Worm (Caenorhabditis elegans) whole organism, young adult: ENCODE measurements around the gene atg-7.

Source experiments
- B0035.1 ChIP-seq: sonication (generic microtip); optimal IDR thresholded peaks from 2 replicates; lab custom pipeline; 2016; ENCODE audit warnings: missing genetic modification characterization, mild to moderate bottlenecking, missing compliant biosample characterization, missing genotype, missing genetic modification reagents
- B0336.3 ChIP-seq: fragments of 200-800 bp; sonication (Bioruptor generic); IDR thresholded peaks from 2 replicates; pipeline ENCODE4 v1.3.6; 2022; ENCODE audit warnings: missing genetic modification characterization, missing compliant biosample characterization
- C17E4.6 ChIP-seq: fragments of 200-800 bp; sonication (Bioruptor generic); IDR thresholded peaks from 2 replicates; pipeline ENCODE4 v1.3.6; 2022; ENCODE audit warnings: missing genetic modification reagents, missing genetic modification characterization, missing compliant biosample characterization
- F10E7.11 ChIP-seq: sonication (generic microtip); optimal IDR thresholded peaks from 2 replicates; lab custom pipeline; 2017; ENCODE audit warnings: mild to moderate bottlenecking, missing genetic modification characterization, moderate library complexity, missing compliant biosample characterization
- F49E8.2 ChIP-seq: sonication (generic microtip); optimal IDR thresholded peaks from 3 replicates; lab custom pipeline; 2017; ENCODE audit warnings: missing genetic modification characterization, mild to moderate bottlenecking, missing compliant biosample characterization, antibody characterized with exemption, moderate library complexity; ENCODE audit not compliant: insufficient read depth
- F52B5.7 ChIP-seq: sonication (generic microtip); optimal IDR thresholded peaks from 2 replicates; lab custom pipeline; 2016; ENCODE audit warnings: mild to moderate bottlenecking, missing genetic modification characterization, missing compliant biosample characterization
- K12H6.12 ChIP-seq: fragments of 200-800 bp; sonication (Bioruptor generic); optimal IDR thresholded peaks from 2 replicates; lab custom pipeline; 2018; ENCODE audit warnings: mild to moderate bottlenecking, missing genetic modification characterization, missing compliant biosample characterization
- T26A5.8 ChIP-seq: sonication (generic microtip); optimal IDR thresholded peaks from 2 replicates; lab custom pipeline; 2016; ENCODE audit warnings: missing genetic modification characterization, missing compliant biosample characterization
- Y56A3A.18 ChIP-seq: fragments of 200-800 bp; sonication (Bioruptor generic); IDR thresholded peaks from 2 replicates; pipeline ENCODE4 v1.3.6; 2022; ENCODE audit warnings: missing genetic modification reagents, missing genetic modification characterization, missing compliant biosample characterization
- Y95B8A.8 ChIP-seq: fragments of 200-800 bp; sonication (Bioruptor generic); IDR thresholded peaks from 2 replicates; pipeline ENCODE4 v1.3.6; 2022; ENCODE audit warnings: missing genetic modification reagents, missing genetic modification characterization, missing compliant biosample characterization
- ZK185.1 ChIP-seq: sonication (generic microtip); optimal IDR thresholded peaks from 2 replicates; lab custom pipeline; 2016; ENCODE audit warnings: mild to moderate bottlenecking, missing genetic modification characterization, missing compliant biosample characterization; ENCODE audit not compliant: poor library complexity, severe bottlenecking
- ama-1 ChIP-seq, 3 experiments: fragments of 150-350 bp in 1 of 3; sonication (generic microtip) in 2 of 3; optimal IDR thresholded peaks; 2 replicates each; lab custom pipeline; 2014 to 2018; ENCODE audit warnings: missing biosample characterization in 2 of 3, missing genetic modification characterization in 2 of 3, missing genetic modification reagents in 2 of 3
- aptf-3 ChIP-seq: fragments of 200-800 bp; sonication (Bioruptor generic); IDR thresholded peaks from 2 replicates; pipeline ENCODE4 v1.3.6; 2022; ENCODE audit warnings: missing genetic modification characterization, missing compliant biosample characterization
- attf-6 ChIP-seq: fragments of 200-800 bp; sonication (Bioruptor generic); IDR thresholded peaks from 2 replicates; pipeline ENCODE4 v1.3.6; 2022; ENCODE audit warnings: missing genetic modification reagents, missing genetic modification characterization, missing compliant biosample characterization
- bed-1 ChIP-seq: fragments of 200-800 bp; sonication (Bioruptor generic); IDR thresholded peaks from 2 replicates; pipeline ENCODE4 v1.3.6; 2022; ENCODE audit warnings: missing genetic modification reagents, missing genetic modification characterization, missing compliant biosample characterization
- ccch-3 ChIP-seq: fragments of 200-800 bp; sonication (Bioruptor generic); optimal IDR thresholded peaks from 2 replicates; lab custom pipeline; 2018; ENCODE audit warnings: mild to moderate bottlenecking, missing genetic modification characterization, missing compliant biosample characterization
- cebp-1 ChIP-seq, 2 experiments: fragments of 200-800 bp in 1 of 2; sonication (Bioruptor generic) in 1 of 2; sonication (generic microtip) in 1 of 2; IDR thresholded peaks in 1 of 2; optimal IDR thresholded peaks in 1 of 2; 2 replicates each; pipeline versions ENCODE4 v1.3.6 to Lab custom; 2017 to 2022; ENCODE audit warnings: missing compliant biosample characterization in 2 of 2, missing genetic modification characterization in 2 of 2, mild to moderate bottlenecking in 1 of 2, missing genetic modification reagents in 1 of 2, moderate library complexity in 1 of 2
- ceh-100 ChIP-seq: fragments of 200-800 bp; sonication (Bioruptor generic); IDR thresholded peaks from 2 replicates; pipeline ENCODE4 v1.3.6; 2022; ENCODE audit warnings: missing genetic modification reagents, missing genetic modification characterization, missing compliant biosample characterization
- ceh-91 ChIP-seq: fragments of 200-800 bp; sonication (Bioruptor generic); IDR thresholded peaks from 2 replicates; pipeline ENCODE4 v1.3.6; 2022; ENCODE audit warnings: missing genetic modification reagents, missing genetic modification characterization, missing compliant biosample characterization
- efl-1 ChIP-seq: fragments of 150-350 bp; optimal IDR thresholded peaks from 2 replicates; lab custom pipeline; 2014; ENCODE audit warnings: missing biosample characterization, missing genetic modification reagents, missing genetic modification characterization
- egl-44 ChIP-seq: fragments of 200-800 bp; sonication (Bioruptor generic); IDR thresholded peaks from 2 replicates; pipeline ENCODE4 v1.3.6; 2022; ENCODE audit warnings: missing genetic modification reagents, missing genetic modification characterization, missing compliant biosample characterization
- egrh-3 ChIP-seq: fragments of 200-800 bp; sonication (Bioruptor generic); IDR thresholded peaks from 2 replicates; pipeline ENCODE4 v1.3.6; 2022; ENCODE audit warnings: missing genetic modification reagents, missing genetic modification characterization, missing compliant biosample characterization
- ekl-4 ChIP-seq: fragments of 200-800 bp; sonication (Bioruptor generic); IDR thresholded peaks from 2 replicates; pipeline ENCODE4 v1.3.6; 2022; ENCODE audit warnings: missing genetic modification reagents, missing genetic modification characterization, missing compliant biosample characterization
- ets-4 ChIP-seq: fragments of 200-800 bp; sonication (Bioruptor generic); optimal IDR thresholded peaks from 2 replicates; lab custom pipeline; 2018; ENCODE audit warnings: mild to moderate bottlenecking, missing genetic modification characterization, missing compliant biosample characterization
- gei-17 ChIP-seq: fragments of 200-800 bp; sonication (Bioruptor generic); optimal IDR thresholded peaks from 2 replicates; lab custom pipeline; 2018; ENCODE audit warnings: mild to moderate bottlenecking, missing genetic modification characterization, missing compliant biosample characterization
- hlh-12 ChIP-seq: sonication (generic microtip); optimal IDR thresholded peaks from 2 replicates; lab custom pipeline; 2016; ENCODE audit warnings: missing genetic modification characterization, missing compliant biosample characterization
- lin-54 ChIP-seq: fragments of 200-800 bp; sonication (Bioruptor generic); optimal IDR thresholded peaks from 2 replicates; lab custom pipeline; 2018; ENCODE audit warnings: mild to moderate bottlenecking, missing genetic modification characterization, missing compliant biosample characterization
- madf-10 ChIP-seq: sonication (generic microtip); optimal IDR thresholded peaks from 2 replicates; lab custom pipeline; 2016; ENCODE audit warnings: mild to moderate bottlenecking, missing genetic modification characterization, missing compliant biosample characterization
- madf-3 ChIP-seq: fragments of 200-800 bp; sonication (Bioruptor generic); IDR thresholded peaks from 2 replicates; pipeline ENCODE4 v1.3.6; 2022; ENCODE audit warnings: missing genetic modification reagents, missing genetic modification characterization, missing compliant biosample characterization
- madf-8 ChIP-seq: fragments of 200-800 bp; sonication (Bioruptor generic); conservative IDR thresholded peaks from 2 replicates; pipeline ENCODE4 v1.3.6; 2022; ENCODE audit warnings: missing genetic modification reagents, missing genetic modification characterization, missing compliant biosample characterization
- mcd-1 ChIP-seq: fragments of 200-800 bp; sonication (Bioruptor generic); IDR thresholded peaks from 2 replicates; pipeline ENCODE4 v1.3.6; 2022; ENCODE audit warnings: missing genetic modification reagents, missing genetic modification characterization, missing compliant biosample characterization
- mel-28 ChIP-seq: sonication (generic microtip); optimal IDR thresholded peaks from 2 replicates; lab custom pipeline; 2016; ENCODE audit warnings: borderline replicate concordance, mild to moderate bottlenecking, missing genetic modification characterization, missing compliant biosample characterization
- mes-4 ChIP-seq: sonication (generic microtip); optimal IDR thresholded peaks from 2 replicates; lab custom pipeline; 2016; ENCODE audit warnings: missing genotype, missing genetic modification characterization, missing compliant biosample characterization
- nfya-2 ChIP-seq: fragments of 200-800 bp; sonication (Bioruptor generic); IDR thresholded peaks from 2 replicates; pipeline ENCODE4 v1.3.6; 2022; ENCODE audit warnings: missing genetic modification reagents, missing genetic modification characterization, missing compliant biosample characterization
- nhr-80 ChIP-seq: sonication (generic microtip); optimal IDR thresholded peaks from 2 replicates; lab custom pipeline; 2016; ENCODE audit warnings: missing genetic modification characterization, missing compliant biosample characterization
- nhr-90 ChIP-seq: sonication (generic microtip); optimal IDR thresholded peaks from 2 replicates; lab custom pipeline; 2016; ENCODE audit warnings: missing genotype, mild to moderate bottlenecking, missing genetic modification characterization, missing compliant biosample characterization
- pbrm-1 ChIP-seq: fragments of 200-800 bp; sonication (Bioruptor generic); IDR thresholded peaks from 2 replicates; pipeline ENCODE4 v1.3.6; 2022; ENCODE audit warnings: missing genetic modification reagents, missing genetic modification characterization, missing compliant biosample characterization
- pha-4 ChIP-seq: fragments of 150-350 bp; sonication (generic microtip); optimal IDR thresholded peaks from 2 replicates; lab custom pipeline; 2014; ENCODE audit warnings: missing biosample characterization, missing genetic modification reagents, missing genetic modification characterization
- rec-8 ChIP-seq, 2 experiments: sonication (generic microtip); optimal IDR thresholded peaks; 2 replicates each; lab custom pipeline; 2016; ENCODE audit warnings: mild to moderate bottlenecking in 2 of 2, missing genetic modification characterization in 2 of 2, missing genetic modification reagents in 2 of 2, missing genotype in 2 of 2, missing biosample characterization in 1 of 2, missing compliant biosample characterization in 1 of 2, moderate library complexity in 1 of 2
- sdz-38 ChIP-seq: sonication (generic microtip); optimal IDR thresholded peaks from 2 replicates; lab custom pipeline; 2016; ENCODE audit warnings: missing genotype, missing genetic modification characterization, missing compliant biosample characterization
- sea-2 ChIP-seq: fragments of 200-800 bp; sonication (Bioruptor generic); IDR thresholded peaks from 2 replicates; pipeline ENCODE4 v1.3.6; 2022; ENCODE audit warnings: missing genetic modification characterization, missing compliant biosample characterization
- snpc-1.1 ChIP-seq: sonication (generic microtip); optimal IDR thresholded peaks from 2 replicates; lab custom pipeline; 2017; ENCODE audit warnings: missing genetic modification characterization, mild to moderate bottlenecking, missing compliant biosample characterization, antibody characterized with exemption, moderate library complexity, missing genotype, missing genetic modification reagents; ENCODE audit not compliant: insufficient read depth
- sptf-2 ChIP-seq: fragments of 200-800 bp; sonication (Bioruptor generic); optimal IDR thresholded peaks from 2 replicates; lab custom pipeline; 2018; ENCODE audit warnings: mild to moderate bottlenecking, missing genetic modification characterization, missing compliant biosample characterization
- tbp1 ChIP-seq: fragments of 200-800 bp; sonication (Bioruptor generic); optimal IDR thresholded peaks from 2 replicates; lab custom pipeline; 2018; ENCODE audit warnings: mild to moderate bottlenecking, missing genetic modification characterization, missing compliant biosample characterization
- tlf-1 ChIP-seq: fragments of 200-800 bp; sonication (Bioruptor generic); optimal IDR thresholded peaks from 2 replicates; lab custom pipeline; 2018; ENCODE audit warnings: mild to moderate bottlenecking, missing genetic modification characterization, missing compliant biosample characterization
- ztf-26 ChIP-seq: sonication (generic microtip); optimal IDR thresholded peaks from 2 replicates; lab custom pipeline; 2017; ENCODE audit warnings: missing genetic modification characterization, missing compliant biosample characterization

Gene atg-7

DNA sequence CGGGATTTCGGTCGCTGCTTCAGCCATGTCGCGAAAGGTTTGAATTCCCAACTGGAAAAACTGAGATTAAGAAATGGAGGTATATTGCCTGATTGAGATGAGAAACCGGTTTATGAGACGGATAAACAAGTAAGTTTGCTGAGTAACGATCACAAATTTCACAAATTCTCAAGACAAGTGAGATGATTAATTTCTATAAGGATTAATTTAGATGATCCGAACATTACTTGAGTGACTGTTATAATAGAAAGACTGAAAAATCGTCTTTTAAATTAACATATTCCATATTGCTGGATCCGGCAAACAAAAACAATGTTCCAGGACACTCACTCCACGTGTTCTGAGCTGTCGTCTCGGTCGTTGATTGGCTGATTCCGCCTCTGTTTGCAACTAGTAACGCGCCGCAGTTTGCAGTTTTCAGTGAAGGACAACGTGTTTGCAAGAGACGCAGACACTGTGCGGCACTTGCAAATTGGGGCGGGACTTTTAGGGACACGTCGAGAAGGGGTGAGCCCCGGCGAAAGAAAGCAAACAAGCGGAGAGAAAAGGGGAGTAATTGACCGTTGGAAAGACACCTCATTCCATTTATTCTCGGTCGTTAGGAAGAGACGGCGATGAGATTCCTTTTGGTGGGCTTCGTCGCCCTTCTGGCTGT is 38.1 kb upstream of the atg-7 start, which contains the start of the genes imp-2 and enpl-1 (continued):
- TF ChIP-seq tlf-1 (GFP tag; lab: Kevin White, UChicago) (peak; percentile 86), lin-54 (GFP tag; lab: Kevin White, UChicago) (peak; percentile 82), ceh-100 (peak; percentile 77), ekl-4 (peak; percentile 91), aptf-3 (no peak), ccch-3 (GFP tag; lab: Kevin White, UChicago) (no peak), ZK185.1 (tag; lab: Kevin White, UChicago) (peak; percentile 57), K12H6.12 (peak; percentile 86), C17E4.6 (GFP tag; lab: Robert Waterston, UW) (no peak), nfya-2 (GFP tag; lab: Robert Waterston, UW) (no peak), efl-1 (GFP tag; lab: Kevin White, UChicago) (peak; percentile 23), ama-1 (optimal IDR thresholded peaks at IDR 0.05; lab: Kevin White, UChicago) (no peak), ama-1 (GFP tag; optimal IDR thresholded peaks at IDR 0.05; lab: Kevin White, UChicago) (peak in 1 of 2 experiments; percentile 41), nhr-90 (peak; percentile 82), cebp-1 (GFP tag; IDR thresholded peaks at IDR 0.05; lab: Robert Waterston, UW) (0 out of 2 replicates have a peak, but pooled peaks have one; percentile 12), cebp-1 (tag; optimal IDR thresholded peaks at IDR 0.05; lab: Kevin White, UChicago) (peak; percentile 82), egrh-3 (GFP tag; lab: Robert Waterston, UW) (peak; percentile 69), T26A5.8 (tag; lab: Kevin White, UChicago) (no peak), mcd-1 (peak; percentile 82), ceh-91 (GFP tag; lab: Robert Waterston, UW) (no peak), ets-4 (GFP tag; lab: Kevin White, UChicago) (peak; percentile 80), F10E7.11 (no peak), hlh-12 (no peak), madf-8 (GFP tag; lab: Robert Waterston, UW) (no peak; the same call in 1 of the 2 replicates), pha-4 (tag; lab: Kevin White, UChicago) (no peak), F49E8.2 (tag; lab: Kevin White, UChicago) (peak; percentile 34), bed-1 (GFP tag; lab: Robert Waterston, UW) (no peak), sdz-38 (tag; lab: Kevin White, UChicago) (no peak), nhr-80 (tag; lab: Kevin White, UChicago) (peak; percentile 96), mes-4 (tag; lab: Kevin White, UChicago) (no peak), rec-8 (tag; optimal IDR thresholded peaks at IDR 0.05; lab: Kevin White, UChicago) (no peak), gei-17 (GFP tag; lab: Kevin White, UChicago) (peak; percentile 46), attf-6 (GFP tag; lab: Robert Waterston, UW) (no peak), Y95B8A.8 (GFP tag; lab: Robert Waterston, UW) (0 out of 2 replicates have a peak, but pooled peaks have one; percentile 20), pbrm-1 (peak; percentile 84), Y56A3A.18 (GFP tag; lab: Robert Waterston, UW) (no peak), tbp1 (peak; percentile 65), snpc-1.1 (no peak), sea-2 (GFP tag; lab: Robert Waterston, UW) (no peak), F52B5.7 (no peak), madf-10 (tag; lab: Kevin White, UChicago) (peak; percentile 77), B0035.1 (tag; lab: Kevin White, UChicago) (no peak), egl-44 (GFP tag; lab: Robert Waterston, UW) (peak; percentile 55; the same call in 1 of the 2 replicates), sptf-2 (GFP tag; lab: Kevin White, UChicago) (no peak), B0336.3 (GFP tag; lab: Robert Waterston, UW) (peak; percentile 83), mel-28 (tag; lab: Kevin White, UChicago) (no peak), ztf-26 (tag; lab: Kevin White, UChicago) (peak; percentile 37), madf-3 (GFP tag; lab: Robert Waterston, UW) (peak; percentile 72; the same call in 1 of the 2 replicates)
